Worm (Caenorhabditis elegans) whole organism, young adult: ENCODE data around the gene degt-1.

ENCODE experiments used
- B0261.1 ChIP-seq: sonication (generic microtip); optimal IDR thresholded peaks from 2 replicates; lab custom pipeline; 2016; ENCODE audit warnings: mild to moderate bottlenecking, missing genetic modification characterization, moderate library complexity, missing compliant biosample characterization
- F33H1.4 ChIP-seq: fragments of 200-800 bp; sonication (Bioruptor generic); IDR thresholded peaks from 2 replicates; pipeline ENCODE4 v1.3.6; 2022; ENCODE audit warnings: missing genetic modification reagents, missing genetic modification characterization, missing compliant biosample characterization
- F39B2.1 ChIP-seq: fragments of 200-800 bp; sonication (Bioruptor generic); IDR thresholded peaks from 2 replicates; pipeline ENCODE4 v1.3.6; 2022; ENCODE audit warnings: missing genetic modification reagents, missing genetic modification characterization, missing compliant biosample characterization
- F57A8.1 ChIP-seq: fragments of 200-800 bp; sonication (Bioruptor generic); optimal IDR thresholded peaks from 2 replicates; lab custom pipeline; 2018; ENCODE audit warnings: mild to moderate bottlenecking, missing genetic modification characterization, moderate library complexity, missing compliant biosample characterization
- ama-1 ChIP-seq, 3 experiments: fragments of 150-350 bp in 1 of 3; sonication (generic microtip) in 2 of 3; optimal IDR thresholded peaks; 2 replicates each; lab custom pipeline; 2014 to 2018; ENCODE audit warnings: missing biosample characterization in 2 of 3, missing genetic modification characterization in 2 of 3, missing genetic modification reagents in 2 of 3
- attf-6 ChIP-seq: fragments of 200-800 bp; sonication (Bioruptor generic); IDR thresholded peaks from 2 replicates; pipeline ENCODE4 v1.3.6; 2022; ENCODE audit warnings: missing genetic modification reagents, missing genetic modification characterization, missing compliant biosample characterization
- bed-2 ChIP-seq: fragments of 200-800 bp; sonication (Bioruptor generic); IDR thresholded peaks from 2 replicates; pipeline ENCODE4 v1.3.6; 2022; ENCODE audit warnings: missing genetic modification reagents, missing genetic modification characterization, missing compliant biosample characterization
- hsf-1 ChIP-seq: fragments of 200-800 bp; sonication (Bioruptor generic); IDR thresholded peaks from 2 replicates; pipeline ENCODE4 v1.3.6; 2022; ENCODE audit warnings: missing genetic modification reagents, missing genetic modification characterization, missing compliant biosample characterization
- let-607 ChIP-seq, 2 experiments: fragments of 200-800 bp in 1 of 2; sonication (Bioruptor generic) in 1 of 2; sonication (generic microtip) in 1 of 2; optimal IDR thresholded peaks; 2 replicates each; lab custom pipeline; 2016 to 2018; ENCODE audit warnings: mild to moderate bottlenecking in 2 of 2, missing compliant biosample characterization in 2 of 2, missing genetic modification characterization in 2 of 2, moderate library complexity in 2 of 2, missing genotype in 1 of 2
- nhr-27 ChIP-seq: fragments of 200-800 bp; sonication (Bioruptor generic); optimal IDR thresholded peaks from 2 replicates; lab custom pipeline; 2018; ENCODE audit warnings: mild to moderate bottlenecking, missing genetic modification characterization, moderate library complexity, missing compliant biosample characterization
- snpc-4 ChIP-seq, 5 experiments: fragments of 150-350 bp in 1 of 5; sonication (generic microtip) in 4 of 5; optimal IDR thresholded peaks; 2 replicates each; lab custom pipeline; 2014 to 2018; ENCODE audit warnings: missing genetic modification characterization in 5 of 5, missing biosample characterization in 3 of 5, antibody characterized with exemption in 2 of 5, mild to moderate bottlenecking in 2 of 5, missing compliant biosample characterization in 2 of 5, missing genotype in 2 of 5, moderate library complexity in 2 of 5, missing genetic modification reagents in 1 of 5
- tbx-9 ChIP-seq: sonication (generic microtip); optimal IDR thresholded peaks from 2 replicates; lab custom pipeline; 2016; ENCODE audit warnings: borderline replicate concordance, missing genetic modification characterization, inconsistent platforms, missing compliant biosample characterization
- unc-130 ChIP-seq: sonication (generic microtip); optimal IDR thresholded peaks from 2 replicates; lab custom pipeline; 2016; ENCODE audit warnings: missing genetic modification reagents, missing genetic modification characterization, missing compliant biosample characterization

DNA sequence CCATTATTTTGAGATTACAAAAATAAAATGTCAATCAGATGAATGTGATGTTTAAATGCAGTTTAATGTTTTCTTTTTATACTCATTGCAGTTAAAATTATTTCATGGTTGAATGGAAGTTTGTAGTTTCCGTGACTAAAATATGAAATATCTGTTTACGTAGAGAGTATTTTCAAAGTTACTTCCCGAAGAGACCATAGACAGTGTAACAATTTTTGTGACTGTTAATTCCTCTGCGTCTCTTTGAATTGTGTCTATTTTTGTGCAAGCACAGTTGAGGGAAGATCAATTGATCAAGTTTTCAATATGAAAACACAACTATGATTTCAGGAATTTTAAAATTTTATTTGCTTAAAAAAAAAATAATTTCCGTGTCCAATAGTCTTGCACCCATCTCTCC lies 6.6 kb downstream of the degt-1 start, which contains the start of gene F25D1.5:
- TF ChIP-seq ama-1 (optimal IDR thresholded peaks at IDR 0.05; lab: Kevin White, UChicago): no peak
- no peak for TF ChIP-seq ama-1 (GFP tag; optimal IDR thresholded peaks at IDR 0.05; lab: Kevin White, UChicago)
- TF ChIP-seq F57A8.1 (GFP tag; lab: Kevin White, UChicago): no peak
- TF ChIP-seq B0261.1: no peak
- no peak for TF ChIP-seq snpc-4 (GFP tag; optimal IDR thresholded peaks at IDR 0.05; lab: Kevin White, UChicago)
- TF ChIP-seq snpc-4 (tag; optimal IDR thresholded peaks at IDR 0.05; lab: Kevin White, UChicago): no peak
- no peak for TF ChIP-seq tbx-9
- no peak for TF ChIP-seq F39B2.1 (GFP tag; lab: Robert Waterston, UW)
- no peak for TF ChIP-seq hsf-1 (GFP tag; lab: Robert Waterston, UW)
- no peak for TF ChIP-seq nhr-27 (tag; lab: Kevin White, UChicago)
- TF ChIP-seq bed-2: no peak
- TF ChIP-seq let-607 (tag; optimal IDR thresholded peaks at IDR 0.05; lab: Kevin White, UChicago): no peak
- TF ChIP-seq unc-130 (GFP tag; lab: Kevin White, UChicago): no peak
- TF ChIP-seq F33H1.4: no peak
- TF ChIP-seq attf-6 (GFP tag; lab: Robert Waterston, UW): no peak
